Worm (Caenorhabditis elegans) whole organism, late embryonic: ENCODE results near the gene dhs-9.
A peak's percentile ranks its signal among the peaks of the same experiment; 100 is the strongest.

ENCODE experiments used
- C08G9.2 ChIP-seq: sonication (generic microtip); optimal IDR thresholded peaks from 2 replicates; lab custom pipeline; 2016; ENCODE audit warnings: mild to moderate bottlenecking, missing genetic modification characterization, moderate library complexity, missing compliant biosample characterization
- F13H6.1 ChIP-seq: sonication (generic microtip); optimal IDR thresholded peaks from 2 replicates; lab custom pipeline; 2016; ENCODE audit warnings: missing genetic modification characterization, missing compliant biosample characterization
- K02D7.2 ChIP-seq: sonication (generic microtip); optimal IDR thresholded peaks from 2 replicates; lab custom pipeline; 2017; ENCODE audit warnings: mild to moderate bottlenecking, missing genetic modification characterization, missing compliant biosample characterization
- K09A11.1 ChIP-seq: sonication (generic microtip); optimal IDR thresholded peaks from 2 replicates; lab custom pipeline; 2017; ENCODE audit warnings: antibody characterized with exemption, mild to moderate bottlenecking, missing genetic modification characterization, missing compliant biosample characterization; ENCODE audit not compliant: insufficient read depth
- ahr-1 ChIP-seq: sonication (generic microtip); optimal IDR thresholded peaks from 2 replicates; lab custom pipeline; 2016; ENCODE audit warnings: missing genetic modification characterization, missing compliant biosample characterization
- ama-1 ChIP-seq: fragments of 150-350 bp; optimal IDR thresholded peaks from 2 replicates; lab custom pipeline; 2014
- ceh-2 ChIP-seq: sonication (generic microtip); optimal IDR thresholded peaks from 2 replicates; lab custom pipeline; 2016; ENCODE audit warnings: missing genotype, missing genetic modification characterization, missing compliant biosample characterization
- ceh-22 ChIP-seq: sonication (generic microtip); optimal IDR thresholded peaks from 2 replicates; lab custom pipeline; 2017; ENCODE audit warnings: missing biosample characterization, missing genetic modification characterization
- ceh-34 ChIP-seq: sonication (generic microtip); optimal IDR thresholded peaks from 2 replicates; lab custom pipeline; 2016; ENCODE audit warnings: mild to moderate bottlenecking, missing genetic modification characterization, missing compliant biosample characterization
- ceh-45 ChIP-seq: fragments of 200-800 bp; sonication (Bioruptor generic); IDR thresholded peaks from 2 replicates; pipeline ENCODE4 v1.3.6; 2022; ENCODE audit warnings: missing genetic modification reagents, missing genetic modification characterization, missing compliant biosample characterization
- ceh-48 ChIP-seq: sonication (generic microtip); optimal IDR thresholded peaks from 2 replicates; lab custom pipeline; 2016; ENCODE audit warnings: missing genetic modification characterization, inconsistent platforms, missing compliant biosample characterization
- dmd-4 ChIP-seq: sonication (generic microtip); optimal IDR thresholded peaks from 2 replicates; lab custom pipeline; 2016; ENCODE audit warnings: borderline replicate concordance, missing genetic modification characterization, missing compliant biosample characterization
- elt-2 ChIP-seq: sonication (generic microtip); optimal IDR thresholded peaks from 2 replicates; lab custom pipeline; 2016; ENCODE audit warnings: missing genetic modification reagents, missing genetic modification characterization, missing compliant biosample characterization
- elt-4 ChIP-seq: sonication (generic microtip); optimal IDR thresholded peaks from 2 replicates; lab custom pipeline; 2016; ENCODE audit warnings: missing genetic modification characterization, missing compliant biosample characterization
- fax-1 ChIP-seq: sonication (generic microtip); optimal IDR thresholded peaks from 2 replicates; lab custom pipeline; 2016; ENCODE audit warnings: missing genotype, missing genetic modification characterization, missing compliant biosample characterization
- gmeb-2 ChIP-seq: sonication (generic microtip); optimal IDR thresholded peaks from 2 replicates; lab custom pipeline; 2016; ENCODE audit warnings: missing genetic modification characterization, inconsistent platforms, missing compliant biosample characterization
- hlh-15 ChIP-seq: sonication (generic microtip); optimal IDR thresholded peaks from 2 replicates; lab custom pipeline; 2016; ENCODE audit warnings: missing genetic modification characterization, missing compliant biosample characterization
- hlh-6 ChIP-seq: sonication (generic microtip); optimal IDR thresholded peaks from 2 replicates; lab custom pipeline; 2016; ENCODE audit warnings: missing genotype, missing genetic modification characterization, missing compliant biosample characterization
- madf-2 ChIP-seq: sonication (generic microtip); optimal IDR thresholded peaks from 2 replicates; lab custom pipeline; 2017; ENCODE audit warnings: missing genetic modification characterization, missing compliant biosample characterization
- mec-3 ChIP-seq: sonication (generic microtip); optimal IDR thresholded peaks from 2 replicates; lab custom pipeline; 2016; ENCODE audit warnings: borderline replicate concordance, missing genetic modification characterization, missing compliant biosample characterization
- nfya-1 ChIP-seq: sonication (generic microtip); optimal IDR thresholded peaks from 2 replicates; lab custom pipeline; 2017; ENCODE audit warnings: missing genetic modification characterization, mild to moderate bottlenecking, missing compliant biosample characterization, antibody characterized with exemption, moderate library complexity
- nhr-11 ChIP-seq: fragments of 150-350 bp; optimal IDR thresholded peaks from 2 replicates; lab custom pipeline; 2014; ENCODE audit warnings: missing biosample characterization, missing genetic modification characterization
- nhr-232 ChIP-seq: sonication (generic microtip); optimal IDR thresholded peaks from 2 replicates; lab custom pipeline; 2016; ENCODE audit warnings: missing genetic modification characterization, missing compliant biosample characterization
- npax-4 ChIP-seq: sonication (generic microtip); optimal IDR thresholded peaks from 2 replicates; lab custom pipeline; 2016; ENCODE audit warnings: missing genetic modification characterization, missing compliant biosample characterization
- odd-2 ChIP-seq: sonication (generic microtip); optimal IDR thresholded peaks from 2 replicates; lab custom pipeline; 2017; ENCODE audit warnings: antibody characterized with exemption, mild to moderate bottlenecking, missing genetic modification characterization, missing compliant biosample characterization
- pat-9 ChIP-seq: fragments of 200-800 bp; sonication (Bioruptor generic); optimal IDR thresholded peaks from 2 replicates; lab custom pipeline; 2018; ENCODE audit warnings: mild to moderate bottlenecking, missing genetic modification characterization, moderate library complexity, missing compliant biosample characterization
- ref-2 ChIP-seq: sonication (generic microtip); optimal IDR thresholded peaks from 2 replicates; lab custom pipeline; 2016; ENCODE audit warnings: missing genetic modification characterization, missing compliant biosample characterization
- sdc-2 ChIP-seq: sonication (generic microtip); optimal IDR thresholded peaks from 2 replicates; lab custom pipeline; 2016; ENCODE audit warnings: missing genotype, missing genetic modification characterization, missing compliant biosample characterization
- sox-4 ChIP-seq: sonication (generic microtip); optimal IDR thresholded peaks from 2 replicates; lab custom pipeline; 2017; ENCODE audit warnings: mild to moderate bottlenecking, missing genetic modification characterization, inconsistent platforms, missing compliant biosample characterization
- tbx-2 ChIP-seq: sonication (generic microtip); optimal IDR thresholded peaks from 2 replicates; lab custom pipeline; 2016; ENCODE audit warnings: missing genetic modification characterization, missing compliant biosample characterization
- tbx-7 ChIP-seq: sonication (generic microtip); optimal IDR thresholded peaks from 2 replicates; lab custom pipeline; 2016; ENCODE audit warnings: missing genotype, missing genetic modification characterization, missing compliant biosample characterization
- unc-42 ChIP-seq: sonication (generic microtip); optimal IDR thresholded peaks from 2 replicates; lab custom pipeline; 2016; ENCODE audit warnings: missing genotype, missing genetic modification characterization, missing compliant biosample characterization
- unc-86 ChIP-seq: sonication (generic microtip); optimal IDR thresholded peaks from 2 replicates; lab custom pipeline; 2016; ENCODE audit warnings: missing genetic modification characterization, missing compliant biosample characterization

The dhs-9 gene

DNA sequence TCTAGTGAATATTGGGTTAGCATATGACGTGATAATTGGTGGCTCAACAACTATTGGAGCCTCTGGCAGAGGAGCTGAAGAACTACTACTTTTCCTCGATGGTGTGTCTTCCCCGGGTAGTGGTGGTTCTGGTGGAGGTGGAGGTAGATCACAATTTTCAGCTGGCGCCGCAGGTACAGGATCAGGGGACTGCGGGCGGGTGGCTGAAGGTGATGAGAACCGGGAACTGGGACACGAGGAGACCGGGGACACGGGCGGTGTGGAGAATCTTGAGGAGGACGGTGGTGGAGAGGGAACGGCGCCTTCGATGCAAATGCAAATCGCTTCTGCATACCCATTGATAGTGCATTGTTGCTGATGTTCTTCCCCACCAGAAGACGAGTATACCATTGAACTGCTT is 27.9 kb upstream of the dhs-9 start:
- TF ChIP-seq sdc-2, result no peak
- TF ChIP-seq hlh-6 (tag; lab: Kevin White, UChicago), result no peak
- TF ChIP-seq K02D7.2 (tag; lab: Kevin White, UChicago), result no peak

DNA sequence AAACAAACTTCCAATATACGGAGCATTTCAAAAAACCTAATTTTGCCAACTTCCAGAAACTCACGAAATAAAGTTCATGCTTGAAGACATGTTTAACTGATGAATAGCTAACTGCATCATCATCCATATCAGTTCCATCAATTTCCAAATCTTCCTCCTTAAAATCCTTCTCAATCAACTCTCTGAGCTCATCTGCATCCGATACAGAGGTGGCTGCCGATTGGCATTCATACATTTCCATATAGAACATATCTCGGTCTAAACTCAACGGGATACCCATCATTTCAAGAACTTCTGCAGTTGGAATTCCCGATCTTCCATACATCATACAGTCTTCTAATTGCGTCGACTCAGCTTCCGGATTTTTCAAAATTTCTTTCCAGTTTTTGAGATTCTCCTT is 21.5 kb upstream of the dhs-9 start:
- TF ChIP-seq gmeb-2 (no peak), fax-1 (tag; lab: Kevin White, UChicago) (no peak), dmd-4 (tag; lab: Kevin White, UChicago) (no peak), ref-2 (no peak), odd-2 (tag; lab: Kevin White, UChicago) (no peak)

DNA sequence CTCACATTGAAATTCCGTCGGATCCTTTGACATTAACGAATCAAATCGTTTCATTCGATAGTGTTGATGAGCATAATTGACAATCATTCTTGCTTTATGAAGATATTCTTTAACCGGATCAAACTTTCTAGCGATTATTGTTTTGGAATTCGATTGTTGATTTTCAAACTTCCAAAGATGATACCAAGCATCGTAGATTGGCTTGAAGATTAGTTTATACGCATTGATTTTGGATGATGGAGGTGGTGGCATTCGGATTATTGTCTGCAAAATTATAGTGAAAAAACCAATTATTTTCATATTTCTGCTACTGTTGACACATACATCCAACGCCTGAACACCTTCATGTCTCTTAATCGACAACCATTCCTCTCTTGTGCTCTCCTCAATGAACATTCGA is 20.3 kb upstream of the dhs-9 start:
- no peak for TF ChIP-seq mec-3 (tag; lab: Kevin White, UChicago)
- TF ChIP-seq sox-4, result no peak
- no peak for TF ChIP-seq ceh-2 (tag; lab: Kevin White, UChicago)
- no peak for TF ChIP-seq C08G9.2 (tag; lab: Kevin White, UChicago)
- TF ChIP-seq elt-2, result no peak
- TF ChIP-seq nhr-11 (tag; lab: Kevin White, UChicago), result no peak
- no peak for TF ChIP-seq madf-2 (tag; lab: Kevin White, UChicago)
- no peak for TF ChIP-seq ceh-45 (GFP tag; lab: Robert Waterston, UW)
- TF ChIP-seq npax-4 (tag; lab: Kevin White, UChicago), result no peak
- no peak for TF ChIP-seq ahr-1 (tag; lab: Kevin White, UChicago)
- no peak for TF ChIP-seq nfya-1
- no peak for TF ChIP-seq hlh-15 (tag; lab: Kevin White, UChicago)
- no peak for TF ChIP-seq odd-2 (tag; lab: Kevin White, UChicago)
- TF ChIP-seq ama-1 (lab: Kevin White, UChicago), result no peak
- no peak for TF ChIP-seq dmd-4 (tag; lab: Kevin White, UChicago)
- TF ChIP-seq pat-9 (tag; lab: Kevin White, UChicago), result no peak

DNA sequence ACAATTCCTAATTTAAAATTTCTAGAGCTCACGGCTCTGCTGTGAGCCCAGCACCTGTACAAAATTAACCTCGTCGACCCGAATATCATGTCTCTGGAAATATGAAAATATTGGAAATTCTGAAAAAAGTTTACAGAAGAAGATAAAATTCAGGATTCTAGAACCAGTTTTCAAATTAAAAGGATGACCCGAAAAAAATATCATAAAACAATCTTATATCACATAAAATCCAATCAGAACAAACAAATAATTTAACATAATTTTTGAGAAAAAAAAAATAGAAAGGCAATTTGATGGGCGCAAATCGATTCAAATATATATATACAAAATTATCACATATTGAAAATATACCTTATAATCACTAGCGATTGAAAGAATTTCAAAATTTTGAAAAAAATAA is 17.5 kb upstream of the dhs-9 start, which contains the start of gene Y32H12A.7:
TSS of gene Y32H12A.7 (minus strand) at position 101 of the 400 bp plus-strand sequence.
- TF ChIP-seq ceh-22 (tag; lab: Kevin White, UChicago), result no peak

DNA sequence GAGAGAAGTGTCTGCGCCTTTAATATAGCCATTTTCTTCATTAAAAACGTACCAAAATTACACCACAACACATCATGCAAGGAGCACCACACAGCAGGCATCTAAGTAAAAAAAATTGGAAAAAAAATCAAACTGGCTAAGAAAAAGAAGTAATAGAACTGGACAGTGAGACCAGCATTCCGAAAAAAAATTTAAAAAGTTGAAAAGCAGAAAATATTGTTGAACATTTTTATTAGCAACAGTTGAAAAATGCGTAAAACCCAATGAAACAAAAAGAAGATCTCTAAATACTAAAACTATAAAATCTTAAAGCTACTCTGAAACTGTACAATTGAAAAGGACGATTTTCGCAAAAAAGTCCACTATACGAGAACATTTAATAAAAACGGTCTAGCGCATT is 14.2 kb upstream of the dhs-9 start, which contains the start of gene Y32H12A.6:
TSS of gene Y32H12A.6 (minus strand) at position 101 of the 400 bp plus-strand sequence.
- TF ChIP-seq ref-2, result no peak

DNA sequence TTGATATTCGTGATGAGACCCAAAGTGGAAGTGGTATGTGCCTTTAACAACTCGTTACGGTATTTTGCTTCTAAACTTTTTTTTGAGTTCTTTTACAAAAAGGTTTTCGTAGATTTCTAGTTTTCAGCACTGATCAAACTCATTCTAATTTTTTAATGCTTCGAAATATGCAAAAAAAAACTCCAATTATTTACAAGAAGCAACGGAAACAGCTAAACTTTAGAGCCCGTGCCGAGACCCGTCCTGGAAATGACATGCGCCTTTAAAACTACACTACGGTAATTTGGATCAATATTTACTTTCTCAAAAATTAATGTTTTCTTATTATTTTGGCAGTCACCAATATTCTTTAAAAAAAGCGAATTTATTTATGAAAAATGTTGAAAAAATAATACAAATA is 12.7 kb upstream of the dhs-9 start:
- TF ChIP-seq tbx-2 (tag; lab: Kevin White, UChicago), result no peak
- TF ChIP-seq ceh-48, result no peak
- no peak for TF ChIP-seq tbx-7
- no peak for TF ChIP-seq ceh-45 (GFP tag; lab: Robert Waterston, UW)
- TF ChIP-seq F13H6.1 (tag; lab: Kevin White, UChicago), result no peak

DNA sequence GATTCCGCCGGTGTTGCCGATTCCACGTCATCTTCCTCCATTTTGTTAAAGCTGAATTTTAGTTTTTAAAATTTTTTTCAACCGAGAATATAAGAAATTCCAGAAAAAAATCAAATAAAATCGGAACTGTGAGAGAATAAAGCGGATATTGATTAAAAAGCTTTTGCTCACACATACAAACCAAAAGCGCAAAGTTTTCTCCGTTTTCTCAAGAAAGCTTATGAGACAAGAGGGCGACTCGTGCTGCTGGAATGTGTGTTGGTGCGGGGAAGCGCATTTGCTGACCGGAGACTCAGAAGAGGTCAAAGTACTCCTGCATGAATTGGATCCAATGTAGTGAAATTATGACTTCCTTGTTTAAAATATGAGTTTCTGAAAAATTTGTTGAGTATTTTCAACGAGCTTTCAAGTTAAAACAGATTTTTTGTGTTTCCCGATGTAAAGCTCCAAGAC is 12.1 kb upstream of the dhs-9 start, which contains the start of gene paqr-2:
TSS of gene paqr-2 (minus strand) at position 51 of the 453 bp plus-strand sequence.
- TF ChIP-seq nfya-1 (peak; percentile 2), K09A11.1 (tag; lab: Kevin White, UChicago) (no peak)

DNA sequence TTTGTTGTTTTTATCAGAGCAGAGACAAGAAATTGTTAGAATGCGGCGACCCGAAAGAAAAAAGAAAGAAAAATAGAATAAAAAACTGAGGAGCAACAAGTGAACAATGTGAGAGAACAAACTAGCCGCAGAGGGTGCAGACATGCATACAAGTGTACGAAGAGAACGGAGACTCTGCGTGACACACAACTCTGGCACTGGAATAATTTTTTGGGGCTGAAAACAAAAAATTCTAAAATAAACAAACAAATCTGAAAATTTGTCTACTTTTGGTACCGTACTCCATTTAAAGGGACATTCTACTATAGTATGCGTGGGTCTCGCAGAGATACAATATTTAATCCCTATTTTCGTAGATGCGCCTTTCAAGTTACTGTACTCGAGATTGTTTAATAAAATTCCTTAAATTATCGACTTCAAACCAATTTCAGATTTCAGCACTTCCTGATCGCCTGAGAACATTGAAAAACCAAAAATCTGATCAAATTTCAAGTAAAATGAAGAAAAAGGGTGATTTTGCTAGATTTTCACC is 7.2 kb upstream of the dhs-9 start:
- TF ChIP-seq unc-42 (tag; lab: Kevin White, UChicago), result no peak
- no peak for TF ChIP-seq odd-2 (tag; lab: Kevin White, UChicago)
- no peak for TF ChIP-seq unc-86
- TF ChIP-seq nhr-232 (tag; lab: Kevin White, UChicago), result no peak
- TF ChIP-seq elt-4, result no peak
- TF ChIP-seq nfya-1, result no peak
- TF ChIP-seq elt-2, result no peak
- no peak for TF ChIP-seq ceh-34 (tag; lab: Kevin White, UChicago)
